Worm (Caenorhabditis elegans): ENCODE results near the gene hst-1.

hst-1 gene

ce11 chrIV:8677303-8677702 lies 14.0 kb downstream of the hst-1 start, which contains the start of gene F08B4.8:
F08B4.8 (plus strand) TSS chrIV:8677603.
- no peak for TF ChIP-seq M03D4.4 (tag; optimal IDR thresholded peaks at IDR 0.05)
- no peak for TF ChIP-seq tbx-8 (GFP tag; optimal IDR thresholded peaks at IDR 0.05)
- no peak for TF ChIP-seq ceh-39 (tag; optimal IDR thresholded peaks at IDR 0.05)
- TF ChIP-seq blmp-1 (tag; optimal IDR thresholded peaks at IDR 0.05), result no peak
- TF ChIP-seq hlh-1 (tag; optimal IDR thresholded peaks at IDR 0.05), result no peak
- no peak for TF ChIP-seq nhr-2 (tag; optimal IDR thresholded peaks at IDR 0.05)
- no peak for TF ChIP-seq unc-62 (GFP tag; optimal IDR thresholded peaks at IDR 0.05)
- no peak for TF ChIP-seq sem-2 (GFP tag; optimal IDR thresholded peaks at IDR 0.05)
- TF ChIP-seq unc-120 (tag; optimal IDR thresholded peaks at IDR 0.05; ENCODE audit: poor library complexity, severe bottlenecking), result no peak
- TF ChIP-seq lsy-2 (tag; optimal IDR thresholded peaks at IDR 0.05), result no peak
- no peak for TF ChIP-seq nhr-237 (tag; optimal IDR thresholded peaks at IDR 0.05)
- no peak for TF ChIP-seq elt-1 (tag; optimal IDR thresholded peaks at IDR 0.05; ENCODE audit: borderline replicate concordance, insufficient read depth)
- no peak for TF ChIP-seq lin-32 (GFP tag; optimal IDR thresholded peaks at IDR 0.05)
- no peak for TF ChIP-seq flh-1 (GFP tag; optimal IDR thresholded peaks at IDR 0.05)
- TF ChIP-seq nhr-12 (tag; optimal IDR thresholded peaks at IDR 0.05), result no peak
- no peak for TF ChIP-seq ztf-11 (tag; optimal IDR thresholded peaks at IDR 0.05)
- TF ChIP-seq mls-2 (tag; optimal IDR thresholded peaks at IDR 0.05), result no peak
- TF ChIP-seq zip-8 (tag; optimal IDR thresholded peaks at IDR 0.05), result no peak
- no peak for TF ChIP-seq snpc-4 (tag; optimal IDR thresholded peaks at IDR 0.05)

ce11 chrIV:8673733-8674375 lies 17.5 kb downstream of the hst-1 start:
- no peak for TF ChIP-seq ham-2 (GFP tag; optimal IDR thresholded peaks at IDR 0.05)
- no peak for TF ChIP-seq flh-1 (GFP tag; optimal IDR thresholded peaks at IDR 0.05)
- no peak for TF ChIP-seq nhr-12 (tag; optimal IDR thresholded peaks at IDR 0.05)
- TF ChIP-seq elt-1 (tag; optimal IDR thresholded peaks at IDR 0.05; ENCODE audit: borderline replicate concordance, insufficient read depth), result no peak
- TF ChIP-seq unc-62 (GFP tag; optimal IDR thresholded peaks at IDR 0.05), result no peak
- no peak for TF ChIP-seq lin-13 (tag; optimal IDR thresholded peaks at IDR 0.05)
- TF ChIP-seq sem-2 (GFP tag; optimal IDR thresholded peaks at IDR 0.05), result no peak
- no peak for TF ChIP-seq ceh-43 (GFP tag; optimal IDR thresholded peaks at IDR 0.05)
- no peak for TF ChIP-seq sptf-1 (tag; optimal IDR thresholded peaks at IDR 0.05)
- TF ChIP-seq lsy-2 (tag; optimal IDR thresholded peaks at IDR 0.05), result no peak

ce11 chrIV:8668635-8669034 lies 22.7 kb downstream of the hst-1 start, which contains the start of gene cdh-5:
cdh-5 (plus strand) TSS chrIV:8668935.
- TF ChIP-seq elt-3 (tag; optimal IDR thresholded peaks at IDR 0.05) (no peak), nhr-28 (tag; optimal IDR thresholded peaks at IDR 0.05) (no peak), nhr-76 (tag; optimal IDR thresholded peaks at IDR 0.05) (no peak), lsy-2 (tag; optimal IDR thresholded peaks at IDR 0.05) (no peak), sem-2 (GFP tag; optimal IDR thresholded peaks at IDR 0.05) (no peak), mls-2 (tag; optimal IDR thresholded peaks at IDR 0.05) (no peak), mab-5 (tag; optimal IDR thresholded peaks at IDR 0.05) (no peak), elt-1 (tag; optimal IDR thresholded peaks at IDR 0.05; ENCODE audit: borderline replicate concordance, insufficient read depth) (no peak), bed-3 (GFP tag; optimal IDR thresholded peaks at IDR 0.05) (no peak), ceh-43 (GFP tag; optimal IDR thresholded peaks at IDR 0.05) (no peak), drap-1 (GFP tag; optimal IDR thresholded peaks at IDR 0.05) (no peak), ztf-11 (tag; optimal IDR thresholded peaks at IDR 0.05) (no peak), blmp-1 (tag; optimal IDR thresholded peaks at IDR 0.05) (no peak), nhr-2 (tag; optimal IDR thresholded peaks at IDR 0.05) (no peak), lin-32 (GFP tag; optimal IDR thresholded peaks at IDR 0.05) (no peak)

- TF ChIP-seq hlh-1 (tag; optimal IDR thresholded peaks at IDR 0.05) (no peak), mep-1 (tag; optimal IDR thresholded peaks at IDR 0.05) (no peak), bed-3 (GFP tag; optimal IDR thresholded peaks at IDR 0.05) (no peak), nhr-28 (tag; optimal IDR thresholded peaks at IDR 0.05) (no peak), elt-1 (tag; optimal IDR thresholded peaks at IDR 0.05; ENCODE audit: borderline replicate concordance, insufficient read depth) (no peak), nhr-2 (tag; optimal IDR thresholded peaks at IDR 0.05) (no peak), elt-3 (tag; optimal IDR thresholded peaks at IDR 0.05) (no peak)
Measured at ce11 chrIV:8665778-8666177, 25.5 kb downstream of the hst-1 start.

- TF ChIP-seq cnd-1 (tag; optimal IDR thresholded peaks at IDR 0.05) (no peak), nhr-237 (tag; optimal IDR thresholded peaks at IDR 0.05) (no peak), nhr-76 (tag; optimal IDR thresholded peaks at IDR 0.05) (no peak)
Measured at ce11 chrIV:8658122-8658521, 33.2 kb downstream of the hst-1 start, which contains the start of gene C49C8.6. C49C8.6 (minus strand) TSS chrIV:8658222.
